Worm (Caenorhabditis elegans): ENCODE measurements around the gene far-6.
A peak's percentile ranks its signal among the peaks of the same experiment; 100 is the strongest.

far-6 gene

DNA sequence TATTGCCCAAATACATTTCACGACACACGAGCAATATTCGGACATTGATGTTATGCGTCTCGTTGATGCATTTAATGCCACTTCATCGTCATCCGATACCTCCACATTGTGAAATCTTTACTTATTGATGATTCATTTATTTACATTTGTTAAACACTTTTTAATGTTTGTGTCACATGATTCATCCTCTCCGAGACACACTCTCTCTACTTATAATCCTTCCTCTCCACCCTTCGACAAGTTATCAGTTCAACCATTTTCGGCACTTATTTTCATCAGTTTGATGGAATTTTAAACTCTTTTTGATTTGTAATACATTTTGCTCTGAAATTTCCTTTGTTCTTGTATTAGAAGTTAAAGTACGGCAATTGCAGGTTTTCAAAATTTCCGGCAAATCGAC lies 17.9 kb downstream of the far-6 start:
- peak; percentile 73 for TF ChIP-seq fos-1 (tag; optimal IDR thresholded peaks at IDR 0.05)
- no peak for TF ChIP-seq alr-1 (tag; optimal IDR thresholded peaks at IDR 0.05)
- peak; percentile 63 for TF ChIP-seq nhr-129 (tag; optimal IDR thresholded peaks at IDR 0.05)
- peak; percentile 9 for TF ChIP-seq F13H6.1 (tag; optimal IDR thresholded peaks at IDR 0.05)
- peak; percentile 13 for TF ChIP-seq gmeb-1 (tag; optimal IDR thresholded peaks at IDR 0.05)
- TF ChIP-seq sma-9 (GFP tag; optimal IDR thresholded peaks at IDR 0.05), result peak; percentile 61
- no peak for TF ChIP-seq sma-9 (tag; optimal IDR thresholded peaks at IDR 0.05)

ce11 chrIV:13347232-13347715 lies 19.1 kb downstream of the far-6 start, which contains the start of gene W02A2.9:
TSS of gene W02A2.9 (plus strand) at chrIV:13347665.
- TF ChIP-seq ceh-16 (tag; optimal IDR thresholded peaks at IDR 0.05), result no peak
- TF ChIP-seq sma-9 (GFP tag; optimal IDR thresholded peaks at IDR 0.05), result peak; percentile 74
- no peak for TF ChIP-seq sma-9 (tag; optimal IDR thresholded peaks at IDR 0.05)
- no peak for TF ChIP-seq nhr-6 (tag; optimal IDR thresholded peaks at IDR 0.05)
- no peak for TF ChIP-seq C34F6.9 (tag; optimal IDR thresholded peaks at IDR 0.05)
- peak; percentile 43 for TF ChIP-seq crh-2 (tag; optimal IDR thresholded peaks at IDR 0.05)
- TF ChIP-seq fos-1 (tag; optimal IDR thresholded peaks at IDR 0.05), result peak; percentile 93
- TF ChIP-seq nhr-25 (tag; optimal IDR thresholded peaks at IDR 0.05), result no peak
- no peak for TF ChIP-seq elt-1 (tag; optimal IDR thresholded peaks at IDR 0.05)
- TF ChIP-seq sma-3 (GFP tag; optimal IDR thresholded peaks at IDR 0.05), result no peak
- TF ChIP-seq sem-4 (tag; optimal IDR thresholded peaks at IDR 0.05), result no peak
- TF ChIP-seq nhr-129 (tag; optimal IDR thresholded peaks at IDR 0.05), result peak; percentile 30
- no peak for TF ChIP-seq unc-55 (GFP tag; optimal IDR thresholded peaks at IDR 0.05)
- TF ChIP-seq elt-3 (tag; optimal IDR thresholded peaks at IDR 0.05), result no peak
- no peak for TF ChIP-seq dmd-4 (tag; optimal IDR thresholded peaks at IDR 0.05)
- no peak for TF ChIP-seq unc-62 (GFP tag; optimal IDR thresholded peaks at IDR 0.05)
- no peak for TF ChIP-seq Y55F3AM.14 (GFP tag; optimal IDR thresholded peaks at IDR 0.05)
- TF ChIP-seq gmeb-1 (tag; optimal IDR thresholded peaks at IDR 0.05), result peak; percentile 21
- no peak for TF ChIP-seq lin-39 (tag; optimal IDR thresholded peaks at IDR 0.05)
- TF ChIP-seq aly-2 (tag; optimal IDR thresholded peaks at IDR 0.05), result no peak
- TF ChIP-seq ZK546.5 (tag; optimal IDR thresholded peaks at IDR 0.05), result no peak
- TF ChIP-seq nhr-11 (tag; optimal IDR thresholded peaks at IDR 0.05), result no peak
- TF ChIP-seq ztf-11 (tag; optimal IDR thresholded peaks at IDR 0.05), result no peak
- TF ChIP-seq nhr-10 (tag; optimal IDR thresholded peaks at IDR 0.05), result no peak
- no peak for TF ChIP-seq mbf-1 (tag; optimal IDR thresholded peaks at IDR 0.05)
- TF ChIP-seq skn-1 (tag; optimal IDR thresholded peaks at IDR 0.05), result no peak
- no peak for TF ChIP-seq lin-11 (tag; optimal IDR thresholded peaks at IDR 0.05)
- no peak for TF ChIP-seq mab-5 (tag; optimal IDR thresholded peaks at IDR 0.05)
- no peak for TF ChIP-seq peb-1 (tag; optimal IDR thresholded peaks at IDR 0.05)
- TF ChIP-seq mdl-1 (tag; optimal IDR thresholded peaks at IDR 0.05), result no peak

DNA sequence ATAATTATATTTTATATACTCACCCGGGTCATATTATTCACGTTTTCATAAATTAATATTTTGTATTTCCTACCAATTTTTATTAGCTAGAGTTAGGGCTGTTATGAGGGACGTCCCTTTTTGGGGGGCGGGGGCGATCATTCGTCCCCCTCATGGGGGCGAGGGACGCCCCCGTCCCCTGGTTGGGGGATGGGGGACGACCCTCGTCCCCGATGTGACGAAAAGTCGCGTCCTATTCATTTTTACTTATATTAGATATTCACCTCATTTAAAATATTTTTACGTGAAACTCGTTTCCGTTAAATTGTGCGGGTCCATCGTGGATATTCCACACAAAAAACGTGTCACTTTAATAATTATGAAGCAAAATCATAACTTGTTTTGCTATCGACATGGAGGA lies 20.4 kb downstream of the far-6 start, which contains the start of gene W02A2.12:
TSS of gene W02A2.12 (minus strand) at position 240 of the 400 bp plus-strand sequence.
- TF ChIP-seq lin-13 (GFP tag; optimal IDR thresholded peaks at IDR 0.05) (no peak), sma-3 (GFP tag; optimal IDR thresholded peaks at IDR 0.05) (no peak), blmp-1 (tag; optimal IDR thresholded peaks at IDR 0.05; ENCODE audit: insufficient read depth) (no peak), snpc-4 (tag; optimal IDR thresholded peaks at IDR 0.05) (no peak), gmeb-1 (tag; optimal IDR thresholded peaks at IDR 0.05) (no peak), elt-1 (tag; optimal IDR thresholded peaks at IDR 0.05) (no peak), egl-27 (tag; optimal IDR thresholded peaks at IDR 0.05) (no peak), nhr-10 (tag; optimal IDR thresholded peaks at IDR 0.05) (no peak), elt-3 (tag; optimal IDR thresholded peaks at IDR 0.05) (no peak), unc-55 (GFP tag; optimal IDR thresholded peaks at IDR 0.05) (no peak), nhr-129 (tag; optimal IDR thresholded peaks at IDR 0.05) (no peak), unc-62 (GFP tag; optimal IDR thresholded peaks at IDR 0.05) (no peak), nhr-23 (tag; optimal IDR thresholded peaks at IDR 0.05) (no peak), fos-1 (tag; optimal IDR thresholded peaks at IDR 0.05) (no peak), mab-5 (tag; optimal IDR thresholded peaks at IDR 0.05) (no peak)

ce11 chrIV:13353143-13353773 lies 25.1 kb downstream of the far-6 start, which contains the start of the genes rec-8 and mex-5:
TSS of gene rec-8 (minus strand) at chrIV:13353193.
TSS of gene mex-5 (plus strand) at chrIV:13353723.
- no peak for TF ChIP-seq peb-1 (tag; optimal IDR thresholded peaks at IDR 0.05)
- TF ChIP-seq fos-1 (tag; optimal IDR thresholded peaks at IDR 0.05), result no peak
- TF ChIP-seq alr-1 (tag; optimal IDR thresholded peaks at IDR 0.05), result no peak
- TF ChIP-seq ztf-4 (tag; optimal IDR thresholded peaks at IDR 0.05), result no peak
- no peak for TF ChIP-seq mbf-1 (tag; optimal IDR thresholded peaks at IDR 0.05)
- no peak for TF ChIP-seq nhr-12 (tag; optimal IDR thresholded peaks at IDR 0.05)
- TF ChIP-seq R02D3.7 (tag; optimal IDR thresholded peaks at IDR 0.05), result no peak
- no peak for TF ChIP-seq sma-9 (GFP tag; optimal IDR thresholded peaks at IDR 0.05)
- no peak for TF ChIP-seq sma-9 (tag; optimal IDR thresholded peaks at IDR 0.05)
- TF ChIP-seq nhr-10 (tag; optimal IDR thresholded peaks at IDR 0.05), result no peak
- TF ChIP-seq F13H6.1 (tag; optimal IDR thresholded peaks at IDR 0.05), result no peak
- TF ChIP-seq mdl-1 (tag; optimal IDR thresholded peaks at IDR 0.05), result no peak
- no peak for TF ChIP-seq dmd-4 (tag; optimal IDR thresholded peaks at IDR 0.05)
- no peak for TF ChIP-seq mab-5 (tag; optimal IDR thresholded peaks at IDR 0.05)
- no peak for TF ChIP-seq lin-39 (tag; optimal IDR thresholded peaks at IDR 0.05)
- no peak for TF ChIP-seq lin-11 (tag; optimal IDR thresholded peaks at IDR 0.05)
- no peak for TF ChIP-seq ztf-1 (GFP tag; conservative IDR thresholded peaks at IDR 0.05)
